Fruit fly (Drosophila melanogaster) whole organism, embryonic: ENCODE measurements around the gene CG2187.

Source experiments
- B-H1 ChIP-seq: fragments of 200-800 bp; sonication (Bioruptor generic); IDR thresholded peaks from 3 replicates; pipeline ENCODE4 v1.3.6; 2022; ENCODE audit warnings: missing biosample characterization, missing genetic modification characterization
- CG10147 ChIP-seq: fragments of 200-800 bp; sonication (Bioruptor generic); optimal IDR thresholded peaks from 2 replicates; lab custom pipeline; 2019; ENCODE audit warnings: missing biosample characterization, mild to moderate bottlenecking, missing genetic modification characterization, moderate library complexity
- CG10462 ChIP-seq: fragments of 200-800 bp; sonication (Bioruptor generic); optimal IDR thresholded peaks from 2 replicates; lab custom pipeline; 2016; ENCODE audit warnings: missing biosample characterization, missing genetic modification characterization
- CG12391 ChIP-seq: fragments of 200-800 bp; sonication (Bioruptor generic); optimal IDR thresholded peaks from 3 replicates; lab custom pipeline; 2018; ENCODE audit warnings: missing biosample characterization, mild to moderate bottlenecking, missing genetic modification characterization, moderate library complexity
- CG13775 ChIP-seq: fragments of 200-800 bp; sonication (Bioruptor generic); optimal IDR thresholded peaks from 3 replicates; lab custom pipeline; 2017; ENCODE audit warnings: missing biosample characterization, mild to moderate bottlenecking, missing genetic modification characterization
- CG14050 ChIP-seq: fragments of 200-800 bp; sonication (Bioruptor generic); IDR thresholded peaks from 3 replicates; pipeline ENCODE4 v1.3.6; 2022; ENCODE audit warnings: missing biosample characterization, missing genetic modification characterization
- CG15479 ChIP-seq: fragments of 200-800 bp; sonication (Bioruptor generic); optimal IDR thresholded peaks from 3 replicates; lab custom pipeline; 2019; ENCODE audit warnings: missing biosample characterization, mild to moderate bottlenecking, missing genetic modification characterization, moderate library complexity
- CG2120 ChIP-seq: fragments of 200-800 bp; sonication (Bioruptor generic); optimal IDR thresholded peaks from 3 replicates; lab custom pipeline; 2016; ENCODE audit warnings: missing biosample characterization, missing genetic modification characterization
- CG30431 ChIP-seq: fragments of 200-800 bp; sonication (Bioruptor generic); optimal IDR thresholded peaks from 2 replicates; lab custom pipeline; 2017; ENCODE audit warnings: missing biosample characterization, missing genetic modification characterization
- CG31388 ChIP-seq: fragments of 200-800 bp; sonication (Bioruptor generic); optimal IDR thresholded peaks from 2 replicates; lab custom pipeline; 2016; ENCODE audit warnings: missing biosample characterization, missing genetic modification characterization
- CG31441 ChIP-seq: fragments of 200-800 bp; sonication (Bioruptor generic); IDR thresholded peaks from 2 replicates; pipeline ENCODE4 v1.3.6; 2022; ENCODE audit warnings: missing biosample characterization, missing genetic modification characterization
- CG34422 ChIP-seq: fragments of 200-800 bp; sonication (Bioruptor generic); IDR thresholded peaks from 3 replicates; pipeline ENCODE4 v1.3.6; 2022; ENCODE audit warnings: missing biosample characterization, missing genetic modification characterization
- CG4854 ChIP-seq: fragments of 200-800 bp; sonication (Bioruptor generic); optimal IDR thresholded peaks from 2 replicates; lab custom pipeline; 2016; ENCODE audit warnings: missing biosample characterization, missing genetic modification characterization, inconsistent platforms
- CG6689 ChIP-seq: fragments of 200-800 bp; sonication (Bioruptor generic); IDR thresholded peaks from 2 replicates; pipeline ENCODE4 v1.3.6; 2022; ENCODE audit warnings: missing biosample characterization, missing genetic modification characterization
- CG6765 ChIP-seq: fragments of 200-800 bp; sonication (Bioruptor generic); optimal IDR thresholded peaks from 3 replicates; lab custom pipeline; 2017; ENCODE audit warnings: missing biosample characterization, mild to moderate bottlenecking, missing genetic modification characterization
- CTCF ChIP-seq: fragments of 200-800 bp; sonication (Bioruptor generic); optimal IDR thresholded peaks from 2 replicates; lab custom pipeline; 2017; ENCODE audit warnings: missing biosample characterization, mild to moderate bottlenecking, missing genetic modification characterization, moderate library complexity
- Dfd ChIP-seq, 2 experiments: fragments of >200 bp; optimal IDR thresholded peaks; 2 replicates each; lab custom pipeline; 2017; ENCODE audit warnings: missing biosample characterization in 2 of 2, missing genetic modification characterization in 2 of 2
- HHEX ChIP-seq: fragments of 200-800 bp; sonication (Bioruptor generic); optimal IDR thresholded peaks from 3 replicates; lab custom pipeline; 2017; ENCODE audit warnings: missing biosample characterization, mild to moderate bottlenecking, missing genetic modification characterization, missing genetic modification reagents
- HLH3B ChIP-seq: fragments of 200-800 bp; sonication (Bioruptor generic); IDR thresholded peaks from 2 replicates; pipeline ENCODE4 v1.3.6; 2022; ENCODE audit warnings: missing biosample characterization, missing genetic modification characterization
- HLH4C ChIP-seq: fragments of 200-800 bp; sonication (Bioruptor generic); IDR thresholded peaks from 3 replicates; pipeline ENCODE4 v1.3.6; 2022; ENCODE audit warnings: missing biosample characterization, missing genetic modification characterization; ENCODE audit not compliant: partially characterized antibody
- Hmx ChIP-seq: fragments of 200-800 bp; sonication (Bioruptor generic); optimal IDR thresholded peaks from 2 replicates; lab custom pipeline; 2016; ENCODE audit warnings: missing biosample characterization, missing genetic modification characterization
- Lpt ChIP-seq: fragments of >200 bp; optimal IDR thresholded peaks from 2 replicates; lab custom pipeline; 2018; ENCODE audit warnings: missing biosample characterization, missing genetic modification characterization
- Max ChIP-seq: fragments of 200-800 bp; sonication (Bioruptor generic); optimal IDR thresholded peaks from 2 replicates; lab custom pipeline; 2016; ENCODE audit warnings: missing biosample characterization, mild to moderate bottlenecking, missing genetic modification characterization
- Mrtf ChIP-seq: fragments of 200-800 bp; sonication (Bioruptor generic); IDR thresholded peaks from 3 replicates; pipeline ENCODE4 v1.3.6; 2022; ENCODE audit warnings: missing biosample characterization, missing genetic modification characterization
- NC2α ChIP-seq: fragments of 200-800 bp; sonication (Bioruptor generic); optimal IDR thresholded peaks from 2 replicates; lab custom pipeline; 2016; ENCODE audit warnings: missing biosample characterization, missing genetic modification characterization
- NfI ChIP-seq: fragments of 200-800 bp; sonication (Bioruptor generic); optimal IDR thresholded peaks from 3 replicates; lab custom pipeline; 2018; ENCODE audit warnings: missing biosample characterization, mild to moderate bottlenecking, missing genetic modification characterization, moderate library complexity
- Sry-β ChIP-seq: fragments of 200-800 bp; sonication (Bioruptor generic); optimal IDR thresholded peaks from 2 replicates; lab custom pipeline; 2018; ENCODE audit warnings: missing biosample characterization, mild to moderate bottlenecking, missing genetic modification characterization, moderate library complexity
- bab2 ChIP-seq: fragments of 200-800 bp; sonication (Bioruptor generic); optimal IDR thresholded peaks from 2 replicates; lab custom pipeline; 2016; ENCODE audit warnings: missing biosample characterization, missing genetic modification characterization
- bsh ChIP-seq, 2 experiments: fragments of 200-800 bp; sonication (Bioruptor generic); optimal IDR thresholded peaks; 2 replicates each; lab custom pipeline; 2017 to 2018; ENCODE audit warnings: mild to moderate bottlenecking in 2 of 2, missing biosample characterization in 2 of 2, missing genetic modification characterization in 2 of 2, moderate library complexity in 1 of 2
- cad ChIP-seq: fragments of >200 bp; optimal IDR thresholded peaks from 2 replicates; lab custom pipeline; 2017; ENCODE audit warnings: missing biosample characterization, missing genetic modification characterization
- ci ChIP-seq: fragments of 200-800 bp; sonication (Bioruptor generic); IDR thresholded peaks from 3 replicates; pipeline ENCODE4 v1.3.6; 2022; ENCODE audit warnings: missing biosample characterization, missing genetic modification characterization
- dan ChIP-seq: fragments of 200-800 bp; sonication (Bioruptor generic); IDR thresholded peaks from 2 replicates; pipeline ENCODE4 v1.3.6; 2022; ENCODE audit warnings: missing biosample characterization, missing genetic modification characterization
- danr ChIP-seq: fragments of 200-800 bp; sonication (Bioruptor generic); IDR thresholded peaks from 2 replicates; pipeline ENCODE4 v1.3.6; 2022; ENCODE audit warnings: missing biosample characterization, missing genetic modification characterization
- dm ChIP-seq: fragments of 200-800 bp; sonication (Bioruptor generic); optimal IDR thresholded peaks from 3 replicates; lab custom pipeline; 2016; ENCODE audit warnings: missing biosample characterization, missing genetic modification characterization
- dmrt99B ChIP-seq: fragments of 200-800 bp; sonication (Bioruptor generic); optimal IDR thresholded peaks from 2 replicates; lab custom pipeline; 2018; ENCODE audit warnings: missing biosample characterization, mild to moderate bottlenecking, missing genetic modification characterization, moderate library complexity
- ftz-f1 ChIP-seq: fragments of 200-800 bp; sonication (Bioruptor generic); optimal IDR thresholded peaks from 2 replicates; lab custom pipeline; 2016; ENCODE audit warnings: missing biosample characterization, missing genetic modification characterization
- grau ChIP-seq: fragments of 200-800 bp; optimal IDR thresholded peaks from 3 replicates; lab custom pipeline; 2019; ENCODE audit warnings: missing biosample characterization, mild to moderate bottlenecking, missing genetic modification characterization, moderate library complexity
- ham ChIP-seq: fragments of 200-800 bp; sonication (Bioruptor generic); IDR thresholded peaks from 2 replicates; pipeline ENCODE4 v1.3.6; 2022; ENCODE audit warnings: missing biosample characterization, missing genetic modification characterization
- kah ChIP-seq: fragments of 200-800 bp; sonication (Bioruptor generic); optimal IDR thresholded peaks from 2 replicates; lab custom pipeline; 2018; ENCODE audit warnings: missing biosample characterization, mild to moderate bottlenecking, missing genetic modification characterization
- kni ChIP-seq: fragments of 200-800 bp; sonication (Bioruptor generic); optimal IDR thresholded peaks from 3 replicates; lab custom pipeline; 2017; ENCODE audit warnings: mild to moderate bottlenecking, missing biosample characterization, missing genetic modification reagents, missing genetic modification characterization
- mld ChIP-seq: fragments of 200-800 bp; sonication (Bioruptor generic); IDR thresholded peaks from 3 replicates; pipeline ENCODE4 v1.3.6; 2022; ENCODE audit warnings: missing biosample characterization, missing genetic modification characterization; ENCODE audit not compliant: partially characterized antibody
- nerfin-1 ChIP-seq: fragments of 200-800 bp; sonication (Bioruptor generic); optimal IDR thresholded peaks from 3 replicates; lab custom pipeline; 2019; ENCODE audit warnings: missing biosample characterization, mild to moderate bottlenecking, missing genetic modification characterization, moderate library complexity
- nmo ChIP-seq: fragments of 200-800 bp; sonication (Bioruptor generic); optimal IDR thresholded peaks from 2 replicates; lab custom pipeline; 2018; ENCODE audit warnings: missing biosample characterization, mild to moderate bottlenecking, missing genetic modification characterization, moderate library complexity
- nom ChIP-seq: fragments of 200-800 bp; sonication (Bioruptor generic); optimal IDR thresholded peaks from 2 replicates; lab custom pipeline; 2017; ENCODE audit warnings: missing biosample characterization, missing genetic modification characterization, mild to moderate bottlenecking, moderate library complexity, missing genetic modification reagents
- pnt ChIP-seq: fragments of 200-800 bp; sonication (Bioruptor generic); optimal IDR thresholded peaks from 3 replicates; lab custom pipeline; 2016; ENCODE audit warnings: missing biosample characterization, missing genetic modification characterization
- prd ChIP-seq, 3 experiments: fragments of >200 bp in 2 of 3; fragments of 200-800 bp in 1 of 3; sonication (Bioruptor generic) in 1 of 3; optimal IDR thresholded peaks in 2 of 3; IDR thresholded peaks in 1 of 3; 2 replicates in 2 of 3; 3 replicates in 1 of 3; pipeline versions ENCODE4 v1.3.6 to Lab custom; 2017 to 2022; ENCODE audit warnings: missing biosample characterization in 1 of 3, missing genetic modification characterization in 1 of 3
- pum ChIP-seq: fragments of 200-800 bp; sonication (Bioruptor generic); optimal IDR thresholded peaks from 2 replicates; lab custom pipeline; 2016; ENCODE audit warnings: missing biosample characterization, missing genetic modification characterization
- sens-2 ChIP-seq: fragments of 200-800 bp; sonication (Bioruptor generic); IDR thresholded peaks from 2 replicates; pipeline ENCODE4 v1.3.6; 2022; ENCODE audit warnings: missing biosample characterization, missing genetic modification characterization
- slp2 ChIP-seq: fragments of 200-800 bp; sonication (Bioruptor generic); optimal IDR thresholded peaks from 2 replicates; lab custom pipeline; 2016; ENCODE audit warnings: missing biosample characterization, missing genetic modification characterization
- vnd ChIP-seq: fragments of 200-800 bp; sonication (Bioruptor generic); IDR thresholded peaks from 3 replicates; pipeline ENCODE4 v1.3.6; 2022; ENCODE audit warnings: missing biosample characterization, missing genetic modification characterization; ENCODE audit not compliant: partially characterized antibody

CG2187 gene

DNA sequence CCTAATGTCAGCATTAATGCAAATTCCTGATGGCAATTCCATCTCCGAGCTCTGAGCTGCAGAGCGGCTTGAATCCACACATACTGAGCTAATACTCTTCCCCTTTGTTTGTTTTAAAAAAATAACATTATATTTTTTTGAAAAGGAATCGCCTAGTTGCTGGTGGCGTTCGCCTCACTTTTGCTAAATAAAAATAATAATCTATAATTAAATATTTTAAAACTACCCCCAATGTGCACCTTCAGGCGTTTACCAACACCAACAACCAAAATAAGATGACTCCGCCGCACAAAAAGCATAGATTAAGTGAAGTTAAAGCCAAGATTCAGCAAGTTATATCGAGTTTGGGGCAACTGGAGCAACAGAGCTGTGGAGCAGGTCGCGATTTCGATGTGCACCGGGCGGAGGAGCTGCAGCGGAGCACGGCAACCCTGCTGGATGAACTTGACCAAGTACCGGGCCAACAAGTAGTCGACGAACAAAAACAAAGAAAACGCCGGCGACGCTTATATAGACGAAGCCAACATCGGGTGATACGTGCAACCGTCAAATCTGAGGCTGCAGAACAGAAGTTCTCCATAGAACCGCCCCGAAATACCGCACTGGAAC, 14.3 kb downstream of the CG2187 start, which contains the start of gene CG1896 (continued):
- TF ChIP-seq slp2 (no peak), CTCF (peak; percentile 4), NfI (GFP tag; lab: Kevin White, UChicago) (peak; percentile 52), nerfin-1 (tag; lab: Kevin White, UChicago) (peak; percentile 21), CG30431 (GFP tag; lab: Kevin White, UChicago) (no peak), dmrt99B (tag; lab: Kevin White, UChicago) (peak; percentile 44), kni (GFP tag; lab: Kevin White, UChicago) (no peak), ftz-f1 (GFP tag; lab: Kevin White, UChicago) (peak; percentile 48), CG31441 (no peak; the same call in 1 of the 2 replicates), Max (GFP tag; lab: Kevin White, UChicago) (peak; percentile 30), CG14050 (0 out of 3 replicates have a peak, but pooled peaks have one; percentile 24), bab2 (GFP tag; lab: Kevin White, UChicago) (no peak), NC2α (GFP tag; lab: Kevin White, UChicago) (no peak), CG6689 (GFP tag; lab: Robert Waterston, UW) (peak; percentile 59; the same call in 1 of the 2 replicates), ci (GFP tag; lab: Robert Waterston, UW) (peak; percentile 57; the same call in 1 of the 3 replicates), CG15479 (no peak), Sry-β (GFP tag; lab: Kevin White, UChicago) (no peak), ham (GFP tag; lab: Robert Waterston, UW) (no peak), prd (optimal IDR thresholded peaks at IDR 0.05; lab: Kevin White, UChicago) (no peak), prd (GFP tag; IDR thresholded peaks at IDR 0.05; lab: Robert Waterston, UW) (peak; percentile 59; the same call in 2 of the 3 replicates), HLH3B (GFP tag; lab: Robert Waterston, UW) (0 out of 2 replicates have a peak, but pooled peaks have one; percentile 10), nmo (peak; percentile 38), bsh (GFP tag; optimal IDR thresholded peaks at IDR 0.05; lab: Kevin White, UChicago) (peak in 1 of 2 experiments; percentile 52), HLH4C (no peak), CG2120 (GFP tag; lab: Kevin White, UChicago) (peak; percentile 50), CG34422 (peak; percentile 42; the same call in 1 of the 3 replicates), sens-2 (no peak), HHEX (GFP tag; lab: Kevin White, UChicago) (no peak), mld (GFP tag; lab: Robert Waterston, UW) (no peak), cad (GFP tag; lab: Kevin White, UChicago) (no peak), dan (no peak), CG6765 (no peak), CG13775 (GFP tag; lab: Kevin White, UChicago) (peak; percentile 33), Hmx (GFP tag; lab: Kevin White, UChicago) (no peak), kah (peak; percentile 63), CG4854 (GFP tag; lab: Kevin White, UChicago) (no peak), grau (peak; percentile 29), dm (no peak), CG31388 (GFP tag; lab: Kevin White, UChicago) (no peak), pnt (GFP tag; lab: Kevin White, UChicago) (no peak), pum (GFP tag; lab: Kevin White, UChicago) (no peak), Dfd (GFP tag; optimal IDR thresholded peaks at IDR 0.05; lab: Kevin White, UChicago) (no peak), CG10462 (GFP tag; lab: Kevin White, UChicago) (no peak), danr (GFP tag; lab: Robert Waterston, UW) (no peak), vnd (no peak), B-H1 (GFP tag; lab: Robert Waterston, UW) (peak; percentile 36; the same call in 1 of the 3 replicates), Mrtf (GFP tag; lab: Robert Waterston, UW) (no peak), CG12391 (tag; lab: Kevin White, UChicago) (peak; percentile 49), Lpt (GFP tag; lab: Kevin White, UChicago) (no peak), nom (GFP tag; lab: Kevin White, UChicago) (no peak), CG10147 (GFP tag; lab: Kevin White, UChicago) (no peak)
